Fruit fly (Drosophila melanogaster): Measurements from ENCODE around the gene Eig71Ej.

DNA sequence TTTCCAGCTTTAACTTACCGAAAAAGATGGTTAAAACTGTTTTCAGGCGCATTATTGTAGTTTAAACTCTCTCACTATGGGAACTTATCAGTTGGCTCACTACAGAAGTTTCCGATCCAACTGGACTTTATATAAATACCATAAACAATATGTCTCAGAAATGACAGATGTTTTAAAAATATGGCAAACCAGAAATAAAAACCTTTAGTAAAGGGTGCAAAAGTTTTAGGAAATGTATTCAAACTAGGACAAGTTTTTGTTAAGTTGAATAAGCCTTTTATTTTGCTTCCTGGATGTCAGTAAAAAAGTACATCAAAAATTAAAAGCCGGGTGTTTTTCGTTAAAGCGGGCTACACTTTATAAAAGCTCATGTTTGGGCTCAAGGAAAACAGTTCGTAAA is 11.3 kb downstream of the Eig71Ej start, which contains the start of the genes Eig71Ea and Eig71Eb:
- TF ChIP-seq CG6163 (GFP tag; IDR thresholded peaks at IDR 0.05) = no peak
- TF ChIP-seq vri (GFP tag; optimal IDR thresholded peaks at IDR 0.05) = no peak
- no peak for TF ChIP-seq fd85E (GFP tag; optimal IDR thresholded peaks at IDR 0.05)
- TF ChIP-seq CG16779 (tag; optimal IDR thresholded peaks at IDR 0.05) = no peak
- no peak for TF ChIP-seq CG11902 (GFP tag; optimal IDR thresholded peaks at IDR 0.05)
- no peak for TF ChIP-seq pdm3 (GFP tag; optimal IDR thresholded peaks at IDR 0.05)
- TF ChIP-seq CG6792 (GFP tag; optimal IDR thresholded peaks at IDR 0.05) = no peak
